Worm (Caenorhabditis elegans): ENCODE results near the gene C36A4.11.

Gene C36A4.11

DNA sequence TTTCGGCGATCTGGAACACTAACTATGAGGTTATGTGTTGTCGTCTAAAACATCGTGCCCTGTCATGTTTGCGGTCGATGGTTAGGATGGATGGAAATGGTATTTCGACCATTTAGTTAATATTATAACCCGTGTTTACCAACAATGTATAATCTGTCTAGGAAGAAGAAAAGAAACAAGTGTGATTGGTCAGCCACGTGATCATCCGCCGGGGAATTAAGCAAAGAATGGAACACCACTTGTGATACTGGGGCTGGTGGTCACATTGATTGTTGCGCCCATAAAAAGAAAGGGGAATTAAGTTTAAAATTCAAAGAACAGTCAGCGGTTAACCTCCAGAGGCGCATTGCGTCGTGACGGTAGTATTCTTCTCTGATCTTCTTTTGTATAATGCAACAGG, 35.2 kb downstream of the C36A4.11 start (continued):
- peak; percentile 70 for TF ChIP-seq nhr-71 (tag; optimal IDR thresholded peaks at IDR 0.05)
- TF ChIP-seq fkh-8 (tag; optimal IDR thresholded peaks at IDR 0.05), result no peak
- TF ChIP-seq nhr-47 (tag; optimal IDR thresholded peaks at IDR 0.05), result peak; percentile 24
- TF ChIP-seq nhr-76 (tag; optimal IDR thresholded peaks at IDR 0.05), result no peak
- TF ChIP-seq ceh-63 (GFP tag; optimal IDR thresholded peaks at IDR 0.05), result no peak
- TF ChIP-seq C16A3.4 (tag; optimal IDR thresholded peaks at IDR 0.05), result peak; percentile 4
- no peak for TF ChIP-seq lir-3 (tag; optimal IDR thresholded peaks at IDR 0.05; ENCODE audit: poor library complexity)
- no peak for TF ChIP-seq hlh-4 (tag; optimal IDR thresholded peaks at IDR 0.05)
- no peak for TF ChIP-seq ztf-11 (tag; optimal IDR thresholded peaks at IDR 0.05)
- no peak for TF ChIP-seq sox-4 (tag; optimal IDR thresholded peaks at IDR 0.05)
- no peak for TF ChIP-seq F16B12.6 (tag; optimal IDR thresholded peaks at IDR 0.05)
- peak in 1 of 2 experiments; percentile 68 for TF ChIP-seq mdl-1 (tag; optimal IDR thresholded peaks at IDR 0.05)
- TF ChIP-seq lin-13 (GFP tag; optimal IDR thresholded peaks at IDR 0.05), result no peak
- no peak for TF ChIP-seq snpc-4 (tag; optimal IDR thresholded peaks at IDR 0.05)
- no peak for TF ChIP-seq egl-13 (tag; optimal IDR thresholded peaks at IDR 0.05)
- TF ChIP-seq nhr-77 (tag; optimal IDR thresholded peaks at IDR 0.05), result no peak
- no peak for TF ChIP-seq mef-2 (tag; optimal IDR thresholded peaks at IDR 0.05)
- TF ChIP-seq hpl-2 (GFP tag; optimal IDR thresholded peaks at IDR 0.05), result no peak
- TF ChIP-seq dpl-1 (GFP tag; optimal IDR thresholded peaks at IDR 0.05), result peak in 1 of 3 experiments; percentile 21
- no peak for TF ChIP-seq pax-3 (tag; optimal IDR thresholded peaks at IDR 0.05)
- TF ChIP-seq unc-62 (GFP tag; optimal IDR thresholded peaks at IDR 0.05), result no peak
- TF ChIP-seq unc-130 (tag; optimal IDR thresholded peaks at IDR 0.05), result peak; percentile 10
- TF ChIP-seq mep-1 (tag; optimal IDR thresholded peaks at IDR 0.05), result peak; percentile 61
- no peak for TF ChIP-seq ceh-8 (GFP tag; optimal IDR thresholded peaks at IDR 0.05)
- TF ChIP-seq alr-1 (tag; optimal IDR thresholded peaks at IDR 0.05; ENCODE audit: borderline replicate concordance), result no peak
- TF ChIP-seq fos-1 (tag; optimal IDR thresholded peaks at IDR 0.05), result no peak
- peak; percentile 44 for TF ChIP-seq elt-2 (tag; optimal IDR thresholded peaks at IDR 0.05)
- no peak for TF ChIP-seq skn-1 (tag; optimal IDR thresholded peaks at IDR 0.05)
- TF ChIP-seq grh-1 (GFP tag; IDR thresholded peaks at IDR 0.05), result no peak
- no peak for TF ChIP-seq ama-1 (optimal IDR thresholded peaks at IDR 0.05)
- TF ChIP-seq egl-27 (tag; optimal IDR thresholded peaks at IDR 0.05), result no peak
- peak; percentile 75 for TF ChIP-seq blmp-1 (tag; optimal IDR thresholded peaks at IDR 0.05)
- TF ChIP-seq Y116A8C.19 (tag; optimal IDR thresholded peaks at IDR 0.05; ENCODE audit: borderline replicate concordance), result no peak
- TF ChIP-seq fkh-4 (tag; optimal IDR thresholded peaks at IDR 0.05; ENCODE audit: borderline replicate concordance), result no peak
- no peak for TF ChIP-seq aly-2 (tag; optimal IDR thresholded peaks at IDR 0.05)
- TF ChIP-seq jun-1 (tag; optimal IDR thresholded peaks at IDR 0.05), result no peak
- peak; percentile 69 for TF ChIP-seq nhr-19 (GFP tag; conservative IDR thresholded peaks at IDR 0.05)
- TF ChIP-seq xbp-1 (tag; optimal IDR thresholded peaks at IDR 0.05), result no peak

ce11 chrIII:3876197-3876897, 36.0 kb downstream of the C36A4.11 start:
- TF ChIP-seq ceh-8 (GFP tag; optimal IDR thresholded peaks at IDR 0.05) (no peak), elt-2 (tag; optimal IDR thresholded peaks at IDR 0.05) (peak; percentile 52), blmp-1 (tag; optimal IDR thresholded peaks at IDR 0.05) (peak; percentile 66), nhr-85 (tag) (peak; percentile 36), snu-23 (GFP tag; optimal IDR thresholded peaks at IDR 0.05) (peak; percentile 10), efl-1 (optimal IDR thresholded peaks at IDR 0.05) (no peak), efl-1 (GFP tag; optimal IDR thresholded peaks at IDR 0.05 in 1 of 2) (peak in 1 of 2 experiments; percentile 66), rnt-1 (tag; optimal IDR thresholded peaks at IDR 0.05) (no peak), nhr-71 (tag; optimal IDR thresholded peaks at IDR 0.05) (peak; percentile 30)

Data from whole organism, L1 larva.